Fruit fly (Drosophila melanogaster) whole organism, embryonic: ENCODE data around the gene Csas.

Experiments used
- Atf6 ChIP-seq: fragments of 200-800 bp; sonication (Bioruptor generic); IDR thresholded peaks from 2 replicates; pipeline ENCODE4 v1.3.6; 2022; ENCODE audit warnings: missing biosample characterization, missing genetic modification characterization
- BtbVII ChIP-seq: fragments of 200-800 bp; sonication (Bioruptor generic); optimal IDR thresholded peaks from 3 replicates; lab custom pipeline; 2017; ENCODE audit warnings: missing biosample characterization, mild to moderate bottlenecking, missing genetic modification characterization
- CG10543 ChIP-seq: fragments of 200-800 bp; sonication (Bioruptor generic); optimal IDR thresholded peaks from 3 replicates; lab custom pipeline; 2017; ENCODE audit warnings: missing biosample characterization, mild to moderate bottlenecking, missing genetic modification characterization, moderate library complexity
- CG11456 ChIP-seq: fragments of 200-800 bp; sonication (Bioruptor generic); IDR thresholded peaks from 3 replicates; pipeline ENCODE4 v1.3.6; 2022; ENCODE audit warnings: missing biosample characterization, missing genetic modification characterization
- CG11504 ChIP-seq: fragments of 200-800 bp; sonication (Bioruptor generic); optimal IDR thresholded peaks from 3 replicates; lab custom pipeline; 2019; ENCODE audit warnings: missing biosample characterization, mild to moderate bottlenecking, missing genetic modification characterization, moderate library complexity
- CG11696 ChIP-seq: fragments of 200-800 bp; sonication (Bioruptor generic); IDR thresholded peaks from 2 replicates; pipeline ENCODE4 v1.3.6; 2022; ENCODE audit warnings: missing biosample characterization, missing genetic modification characterization
- CG12769 ChIP-seq: fragments of 200-800 bp; sonication (Bioruptor generic); optimal IDR thresholded peaks from 2 replicates; lab custom pipeline; 2019; ENCODE audit warnings: missing biosample characterization, mild to moderate bottlenecking, missing genetic modification characterization, moderate library complexity
- CG13894 ChIP-seq: fragments of 200-800 bp; sonication (Bioruptor generic); optimal IDR thresholded peaks from 3 replicates; lab custom pipeline; 2018; ENCODE audit warnings: missing biosample characterization, mild to moderate bottlenecking, missing genetic modification characterization, moderate library complexity
- CG15269 ChIP-seq: fragments of 200-800 bp; sonication (Bioruptor generic); optimal IDR thresholded peaks from 2 replicates; lab custom pipeline; 2018; ENCODE audit warnings: missing biosample characterization, mild to moderate bottlenecking, missing genetic modification characterization, moderate library complexity
- CG15601 ChIP-seq: fragments of 200-800 bp; sonication (Bioruptor generic); optimal IDR thresholded peaks from 3 replicates; lab custom pipeline; 2019; ENCODE audit warnings: missing biosample characterization, mild to moderate bottlenecking, missing genetic modification characterization, moderate library complexity
- CG1602 ChIP-seq: fragments of 200-800 bp; sonication (Bioruptor generic); optimal IDR thresholded peaks from 3 replicates; lab custom pipeline; 2016; ENCODE audit warnings: missing biosample characterization, missing genetic modification characterization
- CG1603 ChIP-seq: fragments of 200-800 bp; sonication (Bioruptor generic); optimal IDR thresholded peaks from 2 replicates; lab custom pipeline; 2019; ENCODE audit warnings: missing biosample characterization, mild to moderate bottlenecking, missing genetic modification characterization, moderate library complexity
- CG17385 ChIP-seq: fragments of 200-800 bp; sonication (Bioruptor generic); optimal IDR thresholded peaks from 3 replicates; lab custom pipeline; 2018; ENCODE audit warnings: missing biosample characterization, mild to moderate bottlenecking, missing genetic modification characterization
- CG18599 ChIP-seq: fragments of 200-800 bp; sonication (Bioruptor generic); optimal IDR thresholded peaks from 3 replicates; lab custom pipeline; 2017; ENCODE audit warnings: missing biosample characterization, missing genetic modification characterization, mild to moderate bottlenecking, moderate library complexity, missing genetic modification reagents
- CG2199 ChIP-seq: fragments of 200-800 bp; sonication (Bioruptor generic); IDR thresholded peaks from 3 replicates; pipeline ENCODE4 v1.3.6; 2022; ENCODE audit warnings: missing biosample characterization, missing genetic modification characterization
- CG2678 ChIP-seq: fragments of 200-800 bp; sonication (Bioruptor generic); optimal IDR thresholded peaks from 3 replicates; lab custom pipeline; 2019; ENCODE audit warnings: missing biosample characterization, mild to moderate bottlenecking, missing genetic modification characterization, moderate library complexity
- CG30403 ChIP-seq: fragments of 200-800 bp; sonication (Bioruptor generic); optimal IDR thresholded peaks from 3 replicates; lab custom pipeline; 2016; ENCODE audit warnings: missing biosample characterization, missing genetic modification characterization
- CG31224 ChIP-seq: fragments of 200-800 bp; sonication (Bioruptor generic); IDR thresholded peaks from 2 replicates; pipeline ENCODE4 v1.3.6; 2022; ENCODE audit warnings: missing biosample characterization, missing genetic modification characterization
- CG32532 ChIP-seq: fragments of 200-800 bp; sonication (Bioruptor generic); IDR thresholded peaks from 2 replicates; pipeline ENCODE4 v1.3.6; 2022; ENCODE audit warnings: missing biosample characterization, missing genetic modification characterization
- CG33557 ChIP-seq: fragments of 200-800 bp; sonication (Bioruptor generic); optimal IDR thresholded peaks from 2 replicates; lab custom pipeline; 2019; ENCODE audit warnings: missing biosample characterization, mild to moderate bottlenecking, missing genetic modification characterization, moderate library complexity
- CG34224 ChIP-seq: fragments of 200-800 bp; sonication (Bioruptor generic); IDR thresholded peaks from 3 replicates; pipeline ENCODE4 v1.3.6; 2022; ENCODE audit warnings: missing biosample characterization, missing genetic modification characterization; ENCODE audit not compliant: partially characterized antibody
- CG4707 ChIP-seq: fragments of 200-800 bp; sonication (Bioruptor generic); optimal IDR thresholded peaks from 2 replicates; lab custom pipeline; 2018; ENCODE audit warnings: missing biosample characterization, mild to moderate bottlenecking, missing genetic modification characterization, moderate library complexity
- CG7839 ChIP-seq: fragments of 200-800 bp; sonication (Bioruptor generic); optimal IDR thresholded peaks from 3 replicates; lab custom pipeline; 2018; ENCODE audit warnings: missing biosample characterization, mild to moderate bottlenecking, missing genetic modification characterization, moderate library complexity
- CG7963 ChIP-seq: fragments of 200-800 bp; sonication (Bioruptor generic); IDR thresholded peaks from 3 replicates; pipeline ENCODE4 v1.3.6; 2022; ENCODE audit warnings: missing biosample characterization, missing genetic modification characterization; ENCODE audit not compliant: partially characterized antibody
- CG8924 ChIP-seq: fragments of 200-800 bp; optimal IDR thresholded peaks from 3 replicates; lab custom pipeline; 2019; ENCODE audit warnings: missing biosample characterization, mild to moderate bottlenecking, missing genetic modification characterization, moderate library complexity
- CG9932 ChIP-seq: fragments of 200-800 bp; sonication (Bioruptor generic); IDR thresholded peaks from 2 replicates; pipeline ENCODE4 v1.3.6; 2022; ENCODE audit warnings: missing biosample characterization, missing genetic modification characterization
- Deaf1 ChIP-seq: fragments of 200-800 bp; optimal IDR thresholded peaks from 3 replicates; lab custom pipeline; 2019; ENCODE audit warnings: missing biosample characterization, mild to moderate bottlenecking, missing genetic modification characterization, moderate library complexity
- Elba2 ChIP-seq: fragments of 200-800 bp; sonication (Bioruptor generic); optimal IDR thresholded peaks from 3 replicates; lab custom pipeline; 2016; ENCODE audit warnings: missing biosample characterization, missing genetic modification characterization
- Fer3 ChIP-seq: fragments of 200-800 bp; sonication (Bioruptor generic); optimal IDR thresholded peaks from 2 replicates; lab custom pipeline; 2018; ENCODE audit warnings: missing biosample characterization, mild to moderate bottlenecking, missing genetic modification characterization, moderate library complexity
- Med ChIP-seq: fragments of 200-800 bp; sonication (Bioruptor generic); peaks from one replicate; lab custom pipeline; 2016; ENCODE audit warnings: missing biosample characterization, missing genetic modification characterization, mild to moderate bottlenecking, inconsistent platforms, moderate library complexity
- NFAT ChIP-seq: fragments of 200-800 bp; sonication (Bioruptor generic); IDR thresholded peaks from 2 replicates; pipeline ENCODE4 v1.3.6; 2022; ENCODE audit warnings: missing biosample characterization, missing genetic modification characterization
- Sox102F ChIP-seq: fragments of 200-800 bp; sonication (Bioruptor generic); optimal IDR thresholded peaks from 2 replicates; lab custom pipeline; 2018; ENCODE audit warnings: missing biosample characterization, mild to moderate bottlenecking, missing genetic modification characterization, moderate library complexity
- Usf ChIP-seq: fragments of 200-800 bp; sonication (Bioruptor generic); optimal IDR thresholded peaks from 2 replicates; lab custom pipeline; 2017; ENCODE audit warnings: missing genotype, missing biosample characterization, missing genetic modification characterization
- ato ChIP-seq: fragments of 200-800 bp; sonication (Bioruptor generic); IDR thresholded peaks from 2 replicates; pipeline ENCODE4 v1.3.6; 2022; ENCODE audit warnings: missing biosample characterization, missing genetic modification characterization; ENCODE audit not compliant: partially characterized antibody
- cad ChIP-seq: fragments of >200 bp; optimal IDR thresholded peaks from 2 replicates; lab custom pipeline; 2017; ENCODE audit warnings: missing biosample characterization, missing genetic modification characterization
- cg ChIP-seq: fragments of 200-800 bp; sonication (Bioruptor generic); optimal IDR thresholded peaks from 3 replicates; lab custom pipeline; 2019; ENCODE audit warnings: missing biosample characterization, mild to moderate bottlenecking, missing genetic modification characterization, moderate library complexity
- chn ChIP-seq: fragments of 200-800 bp; sonication (Bioruptor generic); optimal IDR thresholded peaks from 2 replicates; lab custom pipeline; 2016; ENCODE audit warnings: missing biosample characterization, missing genetic modification characterization
- croc ChIP-seq: fragments of 200-800 bp; sonication (Bioruptor generic); conservative IDR thresholded peaks from 3 replicates; pipeline ENCODE4 v1.3.6; 2022; ENCODE audit warnings: missing biosample characterization, missing genetic modification characterization
- da ChIP-seq: fragments of 200-800 bp; sonication (Bioruptor generic); optimal IDR thresholded peaks from 2 replicates; lab custom pipeline; 2016; ENCODE audit warnings: missing biosample characterization, missing genetic modification characterization
- dan ChIP-seq: fragments of 200-800 bp; sonication (Bioruptor generic); IDR thresholded peaks from 2 replicates; pipeline ENCODE4 v1.3.6; 2022; ENCODE audit warnings: missing biosample characterization, missing genetic modification characterization
- gem ChIP-seq: fragments of 200-800 bp; sonication (Bioruptor generic); optimal IDR thresholded peaks from 2 replicates; lab custom pipeline; 2019; ENCODE audit warnings: missing biosample characterization, mild to moderate bottlenecking, missing genetic modification characterization, moderate library complexity
- lmd ChIP-seq: fragments of 200-800 bp; sonication (Bioruptor generic); IDR thresholded peaks from 2 replicates; pipeline ENCODE4 v1.3.6; 2022; ENCODE audit warnings: missing biosample characterization, missing genetic modification characterization
- mirr ChIP-seq: fragments of 200-800 bp; sonication (Bioruptor generic); optimal IDR thresholded peaks from 3 replicates; lab custom pipeline; 2018; ENCODE audit warnings: missing biosample characterization, mild to moderate bottlenecking, missing genetic modification characterization
- nerfin-1 ChIP-seq: fragments of 200-800 bp; sonication (Bioruptor generic); optimal IDR thresholded peaks from 3 replicates; lab custom pipeline; 2019; ENCODE audit warnings: missing biosample characterization, mild to moderate bottlenecking, missing genetic modification characterization, moderate library complexity
- nmo ChIP-seq: fragments of 200-800 bp; sonication (Bioruptor generic); optimal IDR thresholded peaks from 2 replicates; lab custom pipeline; 2018; ENCODE audit warnings: missing biosample characterization, mild to moderate bottlenecking, missing genetic modification characterization, moderate library complexity
- pfk ChIP-seq: fragments of 200-800 bp; sonication (Bioruptor generic); optimal IDR thresholded peaks from 2 replicates; lab custom pipeline; 2018; ENCODE audit warnings: missing biosample characterization, mild to moderate bottlenecking, missing genetic modification characterization, moderate library complexity
- seq ChIP-seq: fragments of 200-800 bp; sonication (Bioruptor generic); IDR thresholded peaks from 2 replicates; pipeline ENCODE4 v1.3.6; 2022; ENCODE audit warnings: missing biosample characterization, missing genetic modification characterization
- sr ChIP-seq: fragments of 200-800 bp; sonication (Bioruptor generic); IDR thresholded peaks from 3 replicates; pipeline ENCODE4 v1.3.6; 2022; ENCODE audit warnings: missing biosample characterization, missing genetic modification characterization
- stwl ChIP-seq: fragments of 200-800 bp; sonication (Bioruptor generic); optimal IDR thresholded peaks from 3 replicates; lab custom pipeline; 2018; ENCODE audit warnings: missing biosample characterization, mild to moderate bottlenecking, missing genetic modification characterization, moderate library complexity
- unc-4 ChIP-seq: fragments of 200-800 bp; sonication (Bioruptor generic); IDR thresholded peaks from 2 replicates; pipeline ENCODE4 v1.3.6; 2022; ENCODE audit warnings: missing biosample characterization, missing genetic modification characterization; ENCODE audit not compliant: partially characterized antibody
- wek ChIP-seq: fragments of 200-800 bp; sonication (Bioruptor generic); optimal IDR thresholded peaks from 3 replicates; lab custom pipeline; 2018; ENCODE audit warnings: missing biosample characterization, mild to moderate bottlenecking, missing genetic modification characterization, moderate library complexity

Csas gene

DNA sequence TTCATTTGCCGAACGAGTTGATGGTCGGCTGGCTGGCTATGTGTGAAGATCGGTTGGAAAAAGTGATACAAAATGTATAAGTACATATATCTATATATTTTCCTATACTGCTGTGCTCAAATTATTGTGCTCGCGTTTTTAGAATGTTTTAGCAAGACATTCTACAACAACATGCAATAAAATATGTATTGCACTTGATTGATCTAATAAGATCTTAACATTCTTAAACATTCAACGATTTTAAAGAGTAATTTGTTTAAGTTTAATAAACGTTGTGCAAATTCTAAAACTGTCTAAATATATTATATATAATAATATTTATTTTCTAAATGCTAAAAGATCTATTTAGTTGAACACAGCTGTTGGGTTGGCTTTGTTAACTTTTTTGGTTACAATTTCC is 48.4 kb downstream of the Csas start (continued):
- TF ChIP-seq cg (GFP tag; lab: Kevin White, UChicago) (no peak), CG15269 (peak; percentile 37), wek (GFP tag; lab: Kevin White, UChicago) (no peak), CG32532 (GFP tag; lab: Robert Waterston, UW) (peak; percentile 57; the same call in 1 of the 2 replicates), CG1602 (GFP tag; lab: Kevin White, UChicago) (no peak), Deaf1 (tag; lab: Kevin White, UChicago) (no peak), Sox102F (GFP tag; lab: Kevin White, UChicago) (no peak), ato (GFP tag; lab: Robert Waterston, UW) (no peak), croc (no peak), unc-4 (GFP tag; lab: Robert Waterston, UW) (no peak), CG11504 (tag; lab: Kevin White, UChicago) (peak; percentile 29), CG2678 (tag; lab: Kevin White, UChicago) (peak; percentile 42), NFAT (no peak), CG34224 (GFP tag; lab: Robert Waterston, UW) (no peak), CG9932 (GFP tag; lab: Robert Waterston, UW) (peak; percentile 15; the same call in 1 of the 2 replicates), lmd (GFP tag; lab: Robert Waterston, UW) (0 out of 2 replicates have a peak, but pooled peaks have one; percentile 11), stwl (no peak), CG7839 (tag; lab: Kevin White, UChicago) (peak; percentile 14), Usf (GFP tag; lab: Kevin White, UChicago) (no peak), gem (peak; percentile 50), CG30403 (GFP tag; lab: Kevin White, UChicago) (no peak), seq (no peak), CG33557 (GFP tag; lab: Kevin White, UChicago) (no peak), CG1603 (tag; lab: Kevin White, UChicago) (no peak), cad (GFP tag; lab: Kevin White, UChicago) (no peak), dan (GFP tag; lab: Robert Waterston, UW) (no peak), CG15601 (tag; lab: Kevin White, UChicago) (no peak), CG17385 (no peak), CG12769 (tag; lab: Kevin White, UChicago) (no peak), CG8924 (tag; lab: Kevin White, UChicago) (peak; percentile 13), sr (GFP tag; lab: Robert Waterston, UW) (no peak), CG2199 (no peak), Fer3 (tag; lab: Kevin White, UChicago) (peak; percentile 41), CG11696 (GFP tag; lab: Robert Waterston, UW) (0 out of 2 replicates have a peak, but pooled peaks have one; percentile 33), CG4707 (GFP tag; lab: Kevin White, UChicago) (no peak), nmo (no peak), CG18599 (GFP tag; lab: Kevin White, UChicago) (peak; percentile 6)
- TF ChIP-seq, all 482 proteins: peak for 21

- TF ChIP-seq Elba2 (GFP tag; lab: Kevin White, UChicago): peak; percentile 77
- TF ChIP-seq da: no peak
- peak; percentile 64 for TF ChIP-seq Atf6 (GFP tag; lab: Robert Waterston, UW)
- peak; percentile 18; the same call in 1 of the 2 replicates for TF ChIP-seq CG31224 (GFP tag; lab: Robert Waterston, UW)
- TF ChIP-seq BtbVII (GFP tag; lab: Kevin White, UChicago): peak; percentile 11
- no peak for TF ChIP-seq nerfin-1 (tag; lab: Kevin White, UChicago)
- peak; percentile 11; the same call in 1 of the 3 replicates for TF ChIP-seq CG7963 (GFP tag; lab: Robert Waterston, UW)
- peak; percentile 33 for TF ChIP-seq chn (GFP tag; lab: Kevin White, UChicago)
- TF ChIP-seq Med (GFP tag; lab: Kevin White, UChicago): peak; percentile 81
- TF ChIP-seq cg (GFP tag; lab: Kevin White, UChicago): peak; percentile 37
- peak; percentile 46 for TF ChIP-seq CG10543 (GFP tag; lab: Kevin White, UChicago)
- TF ChIP-seq CG13894 (tag; lab: Kevin White, UChicago): peak; percentile 9
- TF ChIP-seq CG11456 (GFP tag; lab: Robert Waterston, UW): no peak
- peak; percentile 62 for TF ChIP-seq mirr (GFP tag; lab: Kevin White, UChicago)
- TF ChIP-seq pfk (GFP tag; lab: Kevin White, UChicago): no peak
Measured at dm6 chr3L:19939024-19939423, 49.8 kb downstream of the Csas start, which contains the start of gene Ac76E. Gene Ac76E, plus strand, starts transcription at chr3L:19939287.
